In the genomic region with DNA sequence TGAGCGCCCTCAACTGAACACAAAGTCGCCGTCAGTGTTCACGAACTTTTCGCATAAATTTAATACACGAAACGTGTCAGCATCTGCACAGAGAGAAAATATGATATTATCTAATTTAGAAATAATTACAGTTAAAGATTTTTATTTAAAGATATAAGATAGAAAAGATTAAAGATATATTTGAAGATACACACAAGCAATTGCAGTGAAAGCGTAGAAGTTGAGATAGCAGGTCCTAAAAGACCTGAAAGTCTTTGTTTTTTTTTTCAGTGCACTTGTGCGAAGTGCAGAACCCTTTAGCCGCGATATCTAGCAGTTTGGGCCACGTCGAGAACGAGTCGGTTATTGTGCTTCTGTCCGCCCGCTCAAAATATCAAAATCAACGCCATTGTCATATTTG, we compare ENCODE assay signal across 1 fruit fly cellular context.
TF ChIP-seq lines count a peak whose summit lies in the region.

No protein-coding gene starts in this region.

TF ChIP-seq in whole organism, embryonic, 481 proteins besides CTCF, POLR2A, EP300 and RAD21 (continued from another document):
- TF ChIP-seq ind (GFP tag; optimal IDR thresholded peaks at IDR 0.05; lab: Kevin White, UChicago) (peak; percentile 32), crol (GFP tag; IDR thresholded peaks at IDR 0.05; lab: Robert Waterston, UW) (no peak), Abd-B (GFP tag; optimal IDR thresholded peaks at IDR 0.05; lab: Kevin White, UChicago) (no peak), az2 (GFP tag; optimal IDR thresholded peaks at IDR 0.05; lab: Kevin White, UChicago) (peak; percentile 11), pan (optimal IDR thresholded peaks at IDR 0.05; lab: Kevin White, UChicago) (no peak), pan (GFP tag; optimal IDR thresholded peaks at IDR 0.05 in 1 of 2, IDR thresholded peaks at IDR 0.05 in 1 of 2) (peak in 1 of 2 experiments; percentile 26), CG18599 (GFP tag; optimal IDR thresholded peaks at IDR 0.05; lab: Kevin White, UChicago) (peak; percentile 48), CG13424 (tag; optimal IDR thresholded peaks at IDR 0.05; lab: Kevin White, UChicago) (peak; percentile 12), Hmr (GFP tag; optimal IDR thresholded peaks at IDR 0.05; lab: Kevin White, UChicago) (peak; percentile 31), cg (GFP tag; optimal IDR thresholded peaks at IDR 0.05; lab: Kevin White, UChicago) (no peak), CG4707 (GFP tag; optimal IDR thresholded peaks at IDR 0.05; lab: Kevin White, UChicago) (no peak), tap (tag; optimal IDR thresholded peaks at IDR 0.05; lab: Kevin White, UChicago) (no peak), chinmo (GFP tag; IDR thresholded peaks at IDR 0.05; lab: Robert Waterston, UW; ENCODE audit: partially characterized antibody) (no peak), vnd (GFP tag; IDR thresholded peaks at IDR 0.05; lab: Robert Waterston, UW; ENCODE audit: partially characterized antibody) (no peak), tin (GFP tag; optimal IDR thresholded peaks at IDR 0.05; lab: Kevin White, UChicago) (peak; percentile 4), CG30403 (GFP tag; optimal IDR thresholded peaks at IDR 0.05; lab: Kevin White, UChicago) (peak; percentile 29), Fer1 (GFP tag; optimal IDR thresholded peaks at IDR 0.05; lab: Kevin White, UChicago) (peak; percentile 41), bsh (GFP tag; optimal IDR thresholded peaks at IDR 0.05; lab: Kevin White, UChicago) (peak in 1 of 2 experiments; percentile 24), CG5180 (GFP tag; optimal IDR thresholded peaks at IDR 0.05; lab: Kevin White, UChicago) (no peak), CG6854 (GFP tag; optimal IDR thresholded peaks at IDR 0.05; lab: Kevin White, UChicago) (peak; percentile 10), CG12155 (GFP tag; optimal IDR thresholded peaks at IDR 0.05; lab: Kevin White, UChicago) (no peak), slbo (GFP tag; IDR thresholded peaks at IDR 0.05; lab: Robert Waterston, UW) (0 out of 2 replicates have a peak, but pooled peaks have one; percentile 6), gem (tag; optimal IDR thresholded peaks at IDR 0.05; lab: Kevin White, UChicago) (peak; percentile 55), cas (GFP tag; IDR thresholded peaks at IDR 0.05; lab: Robert Waterston, UW) (no peak), CG7556 (GFP tag; optimal IDR thresholded peaks at IDR 0.05; lab: Kevin White, UChicago) (peak; percentile 29), Scr (GFP tag; IDR thresholded peaks at IDR 0.05; lab: Robert Waterston, UW; ENCODE audit: partially characterized antibody) (no peak), CG17385 (GFP tag; optimal IDR thresholded peaks at IDR 0.05; lab: Kevin White, UChicago) (peak; percentile 13), Hr3 (GFP tag; optimal IDR thresholded peaks at IDR 0.05; lab: Kevin White, UChicago) (peak; percentile 5), CG6689 (GFP tag; IDR thresholded peaks at IDR 0.05; lab: Robert Waterston, UW) (0 out of 2 replicates have a peak, but pooled peaks have one; percentile 37), CG34422 (GFP tag; IDR thresholded peaks at IDR 0.05; lab: Robert Waterston, UW) (no peak), CG2875 (GFP tag; optimal IDR thresholded peaks at IDR 0.05; lab: Kevin White, UChicago) (no peak), CG13287 (GFP tag; IDR thresholded peaks at IDR 0.05; lab: Robert Waterston, UW; ENCODE audit: partially characterized antibody) (no peak), CG15269 (tag; optimal IDR thresholded peaks at IDR 0.05; lab: Kevin White, UChicago) (peak; percentile 46), tgo (GFP tag; IDR thresholded peaks at IDR 0.05; lab: Robert Waterston, UW) (no peak), Meics (GFP tag; optimal IDR thresholded peaks at IDR 0.05; lab: Kevin White, UChicago) (peak; percentile 46), CG6765 (GFP tag; optimal IDR thresholded peaks at IDR 0.05; lab: Kevin White, UChicago) (peak; percentile 28), Dek (tag; optimal IDR thresholded peaks at IDR 0.05; lab: Kevin White, UChicago) (no peak), CG11504 (tag; optimal IDR thresholded peaks at IDR 0.05; lab: Kevin White, UChicago) (peak; percentile 51), Rfx (GFP tag; IDR thresholded peaks at IDR 0.05; lab: Robert Waterston, UW) (peak; percentile 35; the same call in 1 of the 2 replicates), CkIIα-i1 (GFP tag; IDR thresholded peaks at IDR 0.05; lab: Robert Waterston, UW) (no peak), CG8944 (GFP tag; optimal IDR thresholded peaks at IDR 0.05; lab: Kevin White, UChicago) (no peak), nmo (GFP tag; optimal IDR thresholded peaks at IDR 0.05; lab: Kevin White, UChicago) (peak; percentile 10), CG11723 (GFP tag; optimal IDR thresholded peaks at IDR 0.05; lab: Kevin White, UChicago) (no peak), CG10209 (GFP tag; optimal IDR thresholded peaks at IDR 0.05; lab: Kevin White, UChicago) (peak; percentile 38), lab (GFP tag; optimal IDR thresholded peaks at IDR 0.05; lab: Kevin White, UChicago) (peak; percentile 39), PHDP (tag; optimal IDR thresholded peaks at IDR 0.05; lab: Kevin White, UChicago) (peak; percentile 27)
